Worm (Caenorhabditis elegans) whole organism, L4 larva: ENCODE results near the gene E_BE45912.2.

Experiments
- D1046.2 ChIP-seq: fragments of 200-800 bp; sonication (Bioruptor generic); IDR thresholded peaks from 2 replicates; pipeline ENCODE4 v1.3.6; 2022; ENCODE audit warnings: missing genetic modification characterization, missing compliant biosample characterization
- F26F4.8 ChIP-seq: fragments of 200-800 bp; sonication (Bioruptor generic); conservative IDR thresholded peaks from 2 replicates; pipeline ENCODE4 v1.3.6; 2022; ENCODE audit warnings: missing genetic modification characterization, missing compliant biosample characterization
- Y75B8A.6 ChIP-seq: fragments of 200-800 bp; sonication (Bioruptor generic); IDR thresholded peaks from 2 replicates; pipeline ENCODE4 v1.3.6; 2022; ENCODE audit warnings: missing genetic modification reagents, missing genetic modification characterization, missing compliant biosample characterization
- aly-2 ChIP-seq: sonication (generic microtip); optimal IDR thresholded peaks from 2 replicates; lab custom pipeline; 2018; ENCODE audit warnings: missing biosample characterization, missing genetic modification characterization
- attf-4 ChIP-seq: sonication (generic microtip); optimal IDR thresholded peaks from 3 replicates; lab custom pipeline; 2017; ENCODE audit warnings: missing biosample characterization, missing genetic modification characterization
- ceh-20 ChIP-seq: fragments of 200-800 bp; sonication (Bioruptor generic); IDR thresholded peaks from 2 replicates; pipeline ENCODE4 v1.3.6; 2022; ENCODE audit warnings: missing genetic modification reagents, missing genetic modification characterization, missing compliant biosample characterization
- ceh-32 ChIP-seq: sonication (generic microtip); optimal IDR thresholded peaks from 2 replicates; lab custom pipeline; 2016; ENCODE audit warnings: mild to moderate bottlenecking, missing genetic modification characterization, missing compliant biosample characterization; ENCODE audit not compliant: poor library complexity
- ceh-82 ChIP-seq: sonication (generic microtip); optimal IDR thresholded peaks from 2 replicates; lab custom pipeline; 2017; ENCODE audit warnings: missing biosample characterization, missing genetic modification characterization
- ces-1 ChIP-seq: fragments of 150-350 bp; sonication (generic microtip); optimal IDR thresholded peaks from 4 replicates; lab custom pipeline; 2014; ENCODE audit warnings: missing biosample characterization, missing genetic modification reagents, missing genetic modification characterization
- daf-16 ChIP-seq, 3 experiments: sonication (generic microtip); optimal IDR thresholded peaks; 2 replicates each; lab custom pipeline; 2016 to 2017; ENCODE audit warnings: missing genetic modification characterization in 3 of 3, missing genetic modification reagents in 3 of 3, mild to moderate bottlenecking in 2 of 3, missing compliant biosample characterization in 2 of 3, missing biosample characterization in 1 of 3, moderate library complexity in 1 of 3
- daf-19 ChIP-seq: fragments of 200-800 bp; sonication (Bioruptor generic); conservative IDR thresholded peaks from 2 replicates; pipeline ENCODE4 v1.3.6; 2022; ENCODE audit warnings: missing genetic modification characterization, missing compliant biosample characterization
- daf-8 ChIP-seq: fragments of 200-800 bp; sonication (Bioruptor generic); IDR thresholded peaks from 2 replicates; pipeline ENCODE4 v1.3.6; 2022; ENCODE audit warnings: missing genetic modification characterization, missing compliant biosample characterization
- dpl-1 ChIP-seq: fragments of 150-350 bp; optimal IDR thresholded peaks from 2 replicates; lab custom pipeline; 2014; ENCODE audit warnings: missing biosample characterization, missing genetic modification reagents, missing genetic modification characterization
- dve-1 ChIP-seq: sonication (generic microtip); optimal IDR thresholded peaks from 2 replicates; lab custom pipeline; 2017; ENCODE audit warnings: antibody characterized with exemption, mild to moderate bottlenecking, missing genetic modification characterization, missing compliant biosample characterization; ENCODE audit not compliant: insufficient read depth
- egl-43 ChIP-seq: fragments of 200-800 bp; sonication (Bioruptor generic); IDR thresholded peaks from 2 replicates; pipeline ENCODE4 v1.3.6; 2022; ENCODE audit warnings: missing genetic modification reagents, missing genetic modification characterization, missing compliant biosample characterization
- fkh-10 ChIP-seq: fragments of 150-350 bp; optimal IDR thresholded peaks from 2 replicates; lab custom pipeline; 2014; ENCODE audit warnings: missing biosample characterization, missing genetic modification reagents, missing genetic modification characterization
- gei-8 ChIP-seq: fragments of 200-800 bp; sonication (Bioruptor generic); optimal IDR thresholded peaks from 2 replicates; lab custom pipeline; 2018; ENCODE audit warnings: mild to moderate bottlenecking, missing genetic modification characterization, missing compliant biosample characterization
- hlh-30 ChIP-seq: sonication (generic microtip); optimal IDR thresholded peaks from 2 replicates; lab custom pipeline; 2017; ENCODE audit warnings: antibody characterized with exemption, mild to moderate bottlenecking, missing genetic modification characterization, missing compliant biosample characterization; ENCODE audit not compliant: insufficient read depth
- hmg-1.1 ChIP-seq: fragments of 200-800 bp; sonication (Bioruptor generic); IDR thresholded peaks from 2 replicates; pipeline ENCODE4 v1.3.6; 2022; ENCODE audit warnings: missing genetic modification reagents, missing genetic modification characterization, missing compliant biosample characterization
- lin-13 ChIP-seq: fragments of 150-350 bp; optimal IDR thresholded peaks from 2 replicates; lab custom pipeline; 2014; ENCODE audit warnings: missing biosample characterization, missing genetic modification reagents, missing genetic modification characterization
- lin-38 ChIP-seq: fragments of 200-800 bp; sonication (Bioruptor generic); IDR thresholded peaks from 2 replicates; pipeline ENCODE4 v1.3.6; 2022; ENCODE audit warnings: missing genetic modification reagents, missing genetic modification characterization, missing compliant biosample characterization
- lin-39 ChIP-seq: fragments of 150-350 bp; optimal IDR thresholded peaks from 2 replicates; lab custom pipeline; 2014; ENCODE audit warnings: missing biosample characterization, missing genetic modification reagents, missing genetic modification characterization
- lsy-2 ChIP-seq, 2 experiments: fragments of 150-350 bp in 1 of 2; sonication (generic microtip) in 1 of 2; optimal IDR thresholded peaks; 2 replicates each; lab custom pipeline; 2014 to 2017; ENCODE audit warnings: missing biosample characterization in 2 of 2, missing genetic modification characterization in 2 of 2
- mdt-29 ChIP-seq: fragments of 200-800 bp; sonication (Bioruptor generic); IDR thresholded peaks from 2 replicates; pipeline ENCODE4 v1.3.6; 2022; ENCODE audit warnings: missing genetic modification reagents, missing genetic modification characterization, missing compliant biosample characterization
- mep-1 ChIP-seq: fragments of 150-350 bp; sonication (generic microtip); optimal IDR thresholded peaks from 3 replicates; lab custom pipeline; 2014; ENCODE audit warnings: missing biosample characterization, missing genetic modification characterization
- mes-2 ChIP-seq: sonication (generic microtip); optimal IDR thresholded peaks from 2 replicates; lab custom pipeline; 2016; ENCODE audit warnings: missing genotype, mild to moderate bottlenecking, missing genetic modification characterization, missing compliant biosample characterization; ENCODE audit not compliant: poor library complexity, severe bottlenecking
- nhr-10 ChIP-seq: fragments of 150-350 bp; optimal IDR thresholded peaks from 2 replicates; lab custom pipeline; 2014; ENCODE audit warnings: missing biosample characterization, missing genetic modification characterization
- nhr-102 ChIP-seq: sonication (generic microtip); optimal IDR thresholded peaks from 2 replicates; lab custom pipeline; 2016; ENCODE audit warnings: mild to moderate bottlenecking, missing genetic modification characterization, moderate library complexity, missing compliant biosample characterization
- nhr-6 ChIP-seq: fragments of 150-350 bp; optimal IDR thresholded peaks from 2 replicates; lab custom pipeline; 2014; ENCODE audit warnings: missing biosample characterization, missing genetic modification characterization
- nhr-76 ChIP-seq: fragments of 150-350 bp; optimal IDR thresholded peaks from 2 replicates; lab custom pipeline; 2014; ENCODE audit warnings: missing biosample characterization, missing genetic modification characterization
- php-3 ChIP-seq: fragments of 200-800 bp; sonication (Bioruptor generic); IDR thresholded peaks from 2 replicates; pipeline ENCODE4 v1.3.6; 2022; ENCODE audit warnings: missing genetic modification reagents, missing genetic modification characterization, missing compliant biosample characterization
- pqm-1 ChIP-seq: sonication (generic microtip); optimal IDR thresholded peaks from 2 replicates; lab custom pipeline; 2017; ENCODE audit warnings: missing biosample characterization, missing genetic modification characterization
- rbr-2 ChIP-seq: sonication (generic microtip); optimal IDR thresholded peaks from 2 replicates; lab custom pipeline; 2016; ENCODE audit warnings: missing genotype, missing genetic modification characterization, missing compliant biosample characterization
- set-16 ChIP-seq: fragments of 200-800 bp; sonication (Bioruptor generic); IDR thresholded peaks from 2 replicates; pipeline ENCODE4 v1.3.6; 2022; ENCODE audit warnings: missing genetic modification reagents, missing genetic modification characterization, missing compliant biosample characterization
- skn-1 ChIP-seq: fragments of 150-350 bp; optimal IDR thresholded peaks from 2 replicates; lab custom pipeline; 2014; ENCODE audit warnings: missing biosample characterization, missing genetic modification characterization
- snpc-4 ChIP-seq: fragments of 150-350 bp; optimal IDR thresholded peaks from 2 replicates; lab custom pipeline; 2014; ENCODE audit warnings: missing biosample characterization, missing genetic modification characterization
- tra-1 ChIP-seq: fragments of 200-800 bp; sonication (Bioruptor generic); IDR thresholded peaks from 2 replicates; pipeline ENCODE4 v1.3.6; 2022; ENCODE audit warnings: missing genetic modification reagents, missing genetic modification characterization, missing compliant biosample characterization
- zip-11 ChIP-seq: fragments of 200-800 bp; sonication (Bioruptor generic); IDR thresholded peaks from 2 replicates; pipeline ENCODE4 v1.3.6; 2022; ENCODE audit warnings: missing genetic modification characterization, missing compliant biosample characterization
- ztf-11 ChIP-seq: fragments of 150-350 bp; optimal IDR thresholded peaks from 2 replicates; lab custom pipeline; 2014; ENCODE audit warnings: missing biosample characterization, missing genetic modification characterization

Gene E_BE45912.2

ce11 chrIII:1043790-1044189 is 12.9 kb upstream of the E_BE45912.2 start:
- TF ChIP-seq skn-1 (no peak), set-16 (GFP tag; lab: Robert Waterston, UW) (peak; percentile 85)

- TF ChIP-seq Y75B8A.6 (GFP tag; lab: Robert Waterston, UW): no peak
- TF ChIP-seq nhr-6 (tag; lab: Kevin White, UChicago): no peak
- no peak for TF ChIP-seq hlh-30 (tag; lab: Kevin White, UChicago)
- TF ChIP-seq set-16 (GFP tag; lab: Robert Waterston, UW): peak; percentile 70
- no peak for TF ChIP-seq ceh-32 (tag; lab: Kevin White, UChicago)
- TF ChIP-seq tra-1 (GFP tag; lab: Robert Waterston, UW): no peak
- TF ChIP-seq daf-19: no peak
- TF ChIP-seq, all 104 proteins: peak for 1
Observed at ce11 chrIII:1040059-1040458, 9.2 kb upstream of the E_BE45912.2 start.

- TF ChIP-seq lin-38 (GFP tag; lab: Robert Waterston, UW) (peak; percentile 66), daf-16 (GFP tag; optimal IDR thresholded peaks at IDR 0.05; lab: Kevin White, UChicago) (no peak), daf-16 (tag; optimal IDR thresholded peaks at IDR 0.05; lab: Kevin White, UChicago) (peak; percentile 36), egl-43 (GFP tag; lab: Robert Waterston, UW) (no peak), mep-1 (peak; percentile 3), dve-1 (tag; lab: Kevin White, UChicago) (peak; percentile 37), rbr-2 (peak; percentile 12), fkh-10 (GFP tag; lab: Kevin White, UChicago) (peak; percentile 5), mes-2 (peak; percentile 63), php-3 (GFP tag; lab: Robert Waterston, UW) (no peak), snpc-4 (no peak), lin-13 (peak; percentile 27), mdt-29 (no peak), attf-4 (tag; lab: Kevin White, UChicago) (no peak), Y75B8A.6 (GFP tag; lab: Robert Waterston, UW) (no peak), dpl-1 (peak; percentile 64), lsy-2 (tag; optimal IDR thresholded peaks at IDR 0.05; lab: Kevin White, UChicago) (peak in 1 of 2 experiments; percentile 76), nhr-102 (tag; lab: Kevin White, UChicago) (peak; percentile 7), nhr-76 (tag; lab: Kevin White, UChicago) (no peak)
Observed at ce11 chrIII:1037173-1037572, 6.3 kb upstream of the E_BE45912.2 start, which contains the start of the genes chin-1 and BE0003N10.1. chin-1 (minus strand) TSS chrIII:1037212. BE0003N10.1 (plus strand) TSS chrIII:1037492.

ce11 chrIII:1034853-1035252 is 4.0 kb upstream of the E_BE45912.2 start:
- TF ChIP-seq daf-8 (GFP tag; lab: Robert Waterston, UW) (no peak), daf-19 (no peak), hmg-1.1 (GFP tag; lab: Robert Waterston, UW) (no peak), ztf-11 (no peak), F26F4.8 (GFP tag; lab: Robert Waterston, UW) (no peak), D1046.2 (no peak), ces-1 (GFP tag; lab: Kevin White, UChicago) (no peak), nhr-10 (tag; lab: Kevin White, UChicago) (no peak), attf-4 (tag; lab: Kevin White, UChicago) (no peak), ceh-20 (no peak), gei-8 (GFP tag; lab: Kevin White, UChicago) (no peak), pqm-1 (tag; lab: Kevin White, UChicago) (no peak), aly-2 (tag; lab: Kevin White, UChicago) (no peak), zip-11 (GFP tag; lab: Robert Waterston, UW) (no peak), lin-39 (tag; lab: Kevin White, UChicago) (no peak), ceh-82 (tag; lab: Kevin White, UChicago) (no peak)
